Fruit fly (Drosophila melanogaster) whole organism, wandering third instar larva: ENCODE measurements around the gene CG33095.
"Not testable (repeated sequence)": the region's sequence is repeated elsewhere in the genome, so short reads cannot be mapped to it uniquely, and the experiment has no call there.

Experiments
- Abd-B ChIP-seq: fragments of >200 bp; optimal IDR thresholded peaks from 2 replicates; lab custom pipeline; 2017; ENCODE audit warnings: missing biosample characterization, missing genetic modification characterization
- CG9705 ChIP-seq: fragments of 200-800 bp; sonication (Bioruptor generic); optimal IDR thresholded peaks from 2 replicates; lab custom pipeline; 2018; ENCODE audit warnings: missing biosample characterization, mild to moderate bottlenecking, missing genetic modification characterization
- CrebA ChIP-seq: fragments of 200-800 bp; sonication (Bioruptor generic); optimal IDR thresholded peaks from 2 replicates; lab custom pipeline; 2016; ENCODE audit warnings: missing biosample characterization, mild to moderate bottlenecking, missing genetic modification characterization, borderline replicate concordance
- Dfd ChIP-seq: fragments of >200 bp; optimal IDR thresholded peaks from 2 replicates; lab custom pipeline; 2017; ENCODE audit warnings: missing biosample characterization, missing genetic modification characterization
- Dif ChIP-seq: fragments of 200-275, 200-300 bp; sonication (Bioruptor generic); optimal IDR thresholded peaks from 2 replicates; lab custom pipeline; 2018; ENCODE audit warnings: missing biosample characterization, missing genetic modification characterization; ENCODE audit not compliant: partially characterized antibody
- HLH106 ChIP-seq: fragments of 200-800 bp; optimal IDR thresholded peaks from 3 replicates; lab custom pipeline; 2019; ENCODE audit warnings: missing biosample characterization, mild to moderate bottlenecking, missing genetic modification characterization, moderate library complexity
- Hnf4 ChIP-seq: fragments of 200-800 bp; sonication (Bioruptor generic); optimal IDR thresholded peaks from 2 replicates; lab custom pipeline; 2016; ENCODE audit warnings: missing biosample characterization, mild to moderate bottlenecking, missing genetic modification characterization
- Hr78 ChIP-seq: fragments of >200 bp; optimal IDR thresholded peaks from 2 replicates; lab custom pipeline; 2017; ENCODE audit warnings: missing biosample characterization, missing genetic modification characterization
- Hr83 ChIP-seq: fragments of 200-300 bp; sonication (Bioruptor generic); optimal IDR thresholded peaks from 2 replicates; lab custom pipeline; 2016; ENCODE audit warnings: missing biosample characterization, mild to moderate bottlenecking, missing genetic modification characterization, moderate library complexity; ENCODE audit not compliant: poor library complexity, severe bottlenecking
- Jra ChIP-seq: sonication (Bioruptor generic); optimal IDR thresholded peaks from 2 replicates; lab custom pipeline; 2016; ENCODE audit warnings: missing biosample characterization, missing genetic modification characterization
- N ChIP-seq: fragments of >200 bp; optimal IDR thresholded peaks from 2 replicates; lab custom pipeline; 2018; ENCODE audit warnings: missing biosample characterization, missing external identifiers, missing genetic modification characterization
- OdsH ChIP-seq: fragments of 200-800 bp; sonication (Bioruptor generic); optimal IDR thresholded peaks from 2 replicates; lab custom pipeline; 2016; ENCODE audit warnings: missing biosample characterization, mild to moderate bottlenecking, missing genetic modification characterization
- Rel ChIP-seq, 2 experiments: fragments of 200-800 bp; sonication (Bioruptor generic) in 1 of 2; optimal IDR thresholded peaks; 2 replicates in 1 of 2; 3 replicates in 1 of 2; lab custom pipeline; 2016 to 2019; ENCODE audit warnings: mild to moderate bottlenecking in 2 of 2, missing biosample characterization in 2 of 2, missing genetic modification characterization in 2 of 2, moderate library complexity in 1 of 2
- Sp1 ChIP-seq: fragments of 200-800 bp; sonication (Bioruptor generic); optimal IDR thresholded peaks from 3 replicates; lab custom pipeline; 2019; ENCODE audit warnings: missing biosample characterization, mild to moderate bottlenecking, missing genetic modification characterization, moderate library complexity
- Vsx2 ChIP-seq: fragments of 200-300, 225-300 bp; sonication (Bioruptor generic); optimal IDR thresholded peaks from 2 replicates; lab custom pipeline; 2018; ENCODE audit warnings: missing biosample characterization, missing genetic modification characterization; ENCODE audit not compliant: partially characterized antibody
- br ChIP-seq: fragments of 200-800 bp; sonication (Bioruptor generic); optimal IDR thresholded peaks from 2 replicates; lab custom pipeline; 2016; ENCODE audit warnings: missing biosample characterization, missing genetic modification characterization
- brk ChIP-seq: fragments of 200-800 bp; sonication (Bioruptor generic); optimal IDR thresholded peaks from 2 replicates; lab custom pipeline; 2016; ENCODE audit warnings: missing biosample characterization, mild to moderate bottlenecking, missing genetic modification characterization
- dl ChIP-seq, 2 experiments: fragments of 175-275, 200-275 bp in 1 of 2; fragments of 200-275 bp in 1 of 2; sonication (Bioruptor generic); optimal IDR thresholded peaks; lab custom pipeline; 2018; ENCODE audit warnings: mild to moderate bottlenecking in 2 of 2, missing biosample characterization in 2 of 2, missing genetic modification characterization in 2 of 2, moderate library complexity in 2 of 2; ENCODE audit not compliant: partially characterized antibody in 2 of 2, insufficient read depth in 1 of 2
- dmrt93B ChIP-seq: fragments of 200-800 bp; sonication (Bioruptor generic); optimal IDR thresholded peaks from 2 replicates; lab custom pipeline; 2018; ENCODE audit warnings: missing biosample characterization, mild to moderate bottlenecking, missing genetic modification characterization
- dsf ChIP-seq: sonication (Bioruptor generic); optimal IDR thresholded peaks from 2 replicates; lab custom pipeline; 2016; ENCODE audit warnings: missing biosample characterization, missing genetic modification characterization, borderline replicate concordance
- ey ChIP-seq: fragments of 200-800 bp; sonication (Bioruptor generic); optimal IDR thresholded peaks from 2 replicates; lab custom pipeline; 2016; ENCODE audit warnings: missing biosample characterization, missing genetic modification characterization
- foxo ChIP-seq, 2 experiments: fragments of 200-800 bp; sonication (Bioruptor generic); optimal IDR thresholded peaks; 2 replicates in 1 of 2; 3 replicates in 1 of 2; lab custom pipeline; 2016 to 2017; ENCODE audit warnings: missing biosample characterization in 2 of 2, missing genetic modification characterization in 2 of 2
- h ChIP-seq: fragments of 200-800 bp; sonication (Bioruptor generic); optimal IDR thresholded peaks from 3 replicates; lab custom pipeline; 2016; ENCODE audit warnings: missing biosample characterization, mild to moderate bottlenecking, missing genetic modification characterization
- lola ChIP-seq: fragments of >200 bp; optimal IDR thresholded peaks from 2 replicates; lab custom pipeline; 2017; ENCODE audit warnings: missing biosample characterization, missing genetic modification characterization
- pan ChIP-seq: fragments of >200 bp; optimal IDR thresholded peaks from 2 replicates; lab custom pipeline; 2017
- rgr ChIP-seq: fragments of 200-800 bp; sonication (Bioruptor generic); optimal IDR thresholded peaks from 3 replicates; lab custom pipeline; 2016; ENCODE audit warnings: missing biosample characterization, mild to moderate bottlenecking, missing genetic modification characterization
- sage ChIP-seq: fragments of 200-800 bp; sonication (Bioruptor generic); optimal IDR thresholded peaks from 2 replicates; lab custom pipeline; 2016; ENCODE audit warnings: missing biosample characterization, mild to moderate bottlenecking, missing genetic modification characterization
- sv ChIP-seq: fragments of 200-800 bp; sonication (Bioruptor generic); optimal IDR thresholded peaks from 3 replicates; lab custom pipeline; 2016; ENCODE audit warnings: missing biosample characterization, missing genetic modification characterization
- usp ChIP-seq: fragments of >200 bp; optimal IDR thresholded peaks from 2 replicates; lab custom pipeline; 2017; ENCODE audit warnings: missing biosample characterization, missing genetic modification characterization

The CG33095 gene

dm6 chr3R:25123262-25123661, 25.8 kb downstream of the CG33095 start, which contains the start of gene vig2:
vig2 (plus strand) TSS chr3R:25123373.
- TF ChIP-seq Hr83 (GFP tag; lab: Kevin White, UChicago) (peak; percentile 68), dmrt93B (GFP tag; lab: Kevin White, UChicago) (peak; percentile 60), rgr (GFP tag; lab: Kevin White, UChicago) (peak; percentile 61), Sp1 (GFP tag; lab: Kevin White, UChicago) (peak; percentile 26), HLH106 (tag; lab: Kevin White, UChicago) (peak; percentile 33), CG9705 (peak; percentile 43)

- TF ChIP-seq Jra (GFP tag; lab: Kevin White, UChicago) (no peak), sage (no peak), pan (lab: Kevin White, UChicago) (no peak), usp (GFP tag; lab: Kevin White, UChicago) (no peak), HLH106 (tag; lab: Kevin White, UChicago) (no peak), Abd-B (GFP tag; lab: Kevin White, UChicago) (no peak), sv (GFP tag; lab: Kevin White, UChicago) (no peak), Sp1 (GFP tag; lab: Kevin White, UChicago) (no peak), Rel (GFP tag; optimal IDR thresholded peaks at IDR 0.05; lab: Kevin White, UChicago) (no peak), Rel (tag; optimal IDR thresholded peaks at IDR 0.05; lab: Kevin White, UChicago) (no peak), Hr78 (no peak), dmrt93B (GFP tag; lab: Kevin White, UChicago) (no peak), Hnf4 (no peak), OdsH (GFP tag; lab: Kevin White, UChicago) (no peak), foxo (GFP tag; optimal IDR thresholded peaks at IDR 0.05; lab: Kevin White, UChicago) (no peak), dsf (GFP tag; lab: Kevin White, UChicago) (no peak), ey (GFP tag; lab: Kevin White, UChicago) (no peak), h (no peak), br (GFP tag; lab: Kevin White, UChicago) (no peak), Vsx2 (GFP tag; lab: Kevin White, UChicago) (no peak)
Observed at dm6 chr3R:25126823-25127222, 29.4 kb downstream of the CG33095 start.

dm6 chr3R:25127231-25127689, 29.8 kb downstream of the CG33095 start, which contains the start of the genes Mocs2A, Mocs2B and Clbn:
Mocs2A (minus strand) TSS chr3R:25127359.
Mocs2B (minus strand) TSS chr3R:25127359.
Clbn (plus strand) TSS chr3R:25127502.
- TF ChIP-seq Dif (GFP tag; lab: Kevin White, UChicago), result no peak
- TF ChIP-seq brk (GFP tag; lab: Kevin White, UChicago), result no peak
- peak; percentile 12 for TF ChIP-seq h
- no peak for TF ChIP-seq Dfd (GFP tag; lab: Kevin White, UChicago)
- peak; percentile 14 for TF ChIP-seq Jra (GFP tag; lab: Kevin White, UChicago)
- TF ChIP-seq Rel (GFP tag; optimal IDR thresholded peaks at IDR 0.05; lab: Kevin White, UChicago), result no peak
- TF ChIP-seq Rel (tag; optimal IDR thresholded peaks at IDR 0.05; lab: Kevin White, UChicago), result no peak
- no peak for TF ChIP-seq lola (GFP tag; lab: Kevin White, UChicago)

dm6 chr3R:25131042-25131441, 33.6 kb downstream of the CG33095 start, which contains the start of gene Bili:
Bili (plus strand) TSS chr3R:25131306.
- TF ChIP-seq brk (GFP tag; lab: Kevin White, UChicago); sage; HLH106 (tag; lab: Kevin White, UChicago): not testable (repeated sequence)

- TF ChIP-seq HLH106 (tag; lab: Kevin White, UChicago) (no peak), CrebA (GFP tag; lab: Kevin White, UChicago) (no peak), N (GFP tag; lab: Kevin White, UChicago) (peak; percentile 48), rgr (GFP tag; lab: Kevin White, UChicago) (no peak), Dif (GFP tag; lab: Kevin White, UChicago) (peak; percentile 68), brk (GFP tag; lab: Kevin White, UChicago) (no peak), dsf (GFP tag; lab: Kevin White, UChicago) (no peak), dl (GFP tag; optimal IDR thresholded peaks at IDR 0.05; lab: Kevin White, UChicago; ENCODE audit: insufficient read depth in 1 of 2, partially characterized antibody in 2 of 2) (peak; percentile 37 to 73)
Observed at dm6 chr3R:25137565-25138367, 40.3 kb downstream of the CG33095 start, which contains the start of gene danr. danr (plus strand) TSS chr3R:25138072.
